Worm (Caenorhabditis elegans) whole organism, late embryonic: ENCODE data around the gene rec-8.

Source experiments
- C08G9.2 ChIP-seq: sonication (generic microtip); optimal IDR thresholded peaks from 2 replicates; lab custom pipeline; 2016; ENCODE audit warnings: mild to moderate bottlenecking, missing genetic modification characterization, moderate library complexity, missing compliant biosample characterization
- C38D4.7 ChIP-seq: fragments of 200-800 bp; sonication (Bioruptor generic); optimal IDR thresholded peaks from 2 replicates; lab custom pipeline; 2018; ENCODE audit warnings: mild to moderate bottlenecking, missing genetic modification characterization, moderate library complexity, missing compliant biosample characterization
- K02D7.2 ChIP-seq: sonication (generic microtip); optimal IDR thresholded peaks from 2 replicates; lab custom pipeline; 2017; ENCODE audit warnings: mild to moderate bottlenecking, missing genetic modification characterization, missing compliant biosample characterization
- K09A11.1 ChIP-seq: sonication (generic microtip); optimal IDR thresholded peaks from 2 replicates; lab custom pipeline; 2017; ENCODE audit warnings: antibody characterized with exemption, mild to moderate bottlenecking, missing genetic modification characterization, missing compliant biosample characterization; ENCODE audit not compliant: insufficient read depth
- T23F11.4 ChIP-seq: fragments of 200-800 bp; sonication (Bioruptor generic); optimal IDR thresholded peaks from 2 replicates; lab custom pipeline; 2018; ENCODE audit warnings: mild to moderate bottlenecking, missing genetic modification characterization, missing compliant biosample characterization
- ama-1 ChIP-seq: fragments of 150-350 bp; optimal IDR thresholded peaks from 2 replicates; lab custom pipeline; 2014
- ceh-14 ChIP-seq: sonication (generic microtip); optimal IDR thresholded peaks from 2 replicates; lab custom pipeline; 2016; ENCODE audit warnings: missing genotype, missing genetic modification characterization, missing compliant biosample characterization
- ceh-18 ChIP-seq: sonication (generic microtip); optimal IDR thresholded peaks from 2 replicates; lab custom pipeline; 2016; ENCODE audit warnings: missing genetic modification characterization, missing compliant biosample characterization
- ceh-2 ChIP-seq: sonication (generic microtip); optimal IDR thresholded peaks from 2 replicates; lab custom pipeline; 2016; ENCODE audit warnings: missing genotype, missing genetic modification characterization, missing compliant biosample characterization
- ceh-22 ChIP-seq: sonication (generic microtip); optimal IDR thresholded peaks from 2 replicates; lab custom pipeline; 2017; ENCODE audit warnings: missing biosample characterization, missing genetic modification characterization
- ceh-24 ChIP-seq: sonication (generic microtip); optimal IDR thresholded peaks from 2 replicates; lab custom pipeline; 2016; ENCODE audit warnings: mild to moderate bottlenecking, missing genetic modification characterization, missing compliant biosample characterization
- ceh-31 ChIP-seq: sonication (generic microtip); optimal IDR thresholded peaks from 2 replicates; lab custom pipeline; 2016; ENCODE audit warnings: missing genetic modification characterization, missing compliant biosample characterization
- ceh-48 ChIP-seq: sonication (generic microtip); optimal IDR thresholded peaks from 2 replicates; lab custom pipeline; 2016; ENCODE audit warnings: missing genetic modification characterization, inconsistent platforms, missing compliant biosample characterization
- che-1 ChIP-seq: sonication (generic microtip); optimal IDR thresholded peaks from 2 replicates; lab custom pipeline; 2016; ENCODE audit warnings: mild to moderate bottlenecking, missing genetic modification characterization, missing compliant biosample characterization
- elt-2 ChIP-seq: sonication (generic microtip); optimal IDR thresholded peaks from 2 replicates; lab custom pipeline; 2016; ENCODE audit warnings: missing genetic modification reagents, missing genetic modification characterization, missing compliant biosample characterization
- ets-4 ChIP-seq: sonication (generic microtip); optimal IDR thresholded peaks from 2 replicates; lab custom pipeline; 2016; ENCODE audit warnings: missing genetic modification characterization, missing compliant biosample characterization
- eyg-1 ChIP-seq: sonication (generic microtip); optimal IDR thresholded peaks from 2 replicates; lab custom pipeline; 2016; ENCODE audit warnings: missing genotype, missing genetic modification characterization, missing compliant biosample characterization
- fkh-10 ChIP-seq: fragments of 150-350 bp; optimal IDR thresholded peaks from 2 replicates; lab custom pipeline; 2014; ENCODE audit warnings: missing biosample characterization, missing genetic modification reagents, missing genetic modification characterization
- fkh-6 ChIP-seq: sonication (generic microtip); optimal IDR thresholded peaks from 2 replicates; lab custom pipeline; 2016; ENCODE audit warnings: missing genetic modification characterization, missing compliant biosample characterization
- hlh-15 ChIP-seq: sonication (generic microtip); optimal IDR thresholded peaks from 2 replicates; lab custom pipeline; 2016; ENCODE audit warnings: missing genetic modification characterization, missing compliant biosample characterization
- hlh-8 ChIP-seq: sonication (generic microtip); optimal IDR thresholded peaks from 2 replicates; lab custom pipeline; 2016; ENCODE audit warnings: missing genotype, missing genetic modification characterization, missing compliant biosample characterization
- lin-11 ChIP-seq: fragments of 200-800 bp; sonication (Bioruptor generic); optimal IDR thresholded peaks from 2 replicates; lab custom pipeline; 2018; ENCODE audit warnings: mild to moderate bottlenecking, missing genetic modification characterization, missing compliant biosample characterization
- mec-3 ChIP-seq: sonication (generic microtip); optimal IDR thresholded peaks from 2 replicates; lab custom pipeline; 2016; ENCODE audit warnings: borderline replicate concordance, missing genetic modification characterization, missing compliant biosample characterization
- nhr-11 ChIP-seq: fragments of 150-350 bp; optimal IDR thresholded peaks from 2 replicates; lab custom pipeline; 2014; ENCODE audit warnings: missing biosample characterization, missing genetic modification characterization
- nhr-232 ChIP-seq: sonication (generic microtip); optimal IDR thresholded peaks from 2 replicates; lab custom pipeline; 2016; ENCODE audit warnings: missing genetic modification characterization, missing compliant biosample characterization
- npax-4 ChIP-seq: sonication (generic microtip); optimal IDR thresholded peaks from 2 replicates; lab custom pipeline; 2016; ENCODE audit warnings: missing genetic modification characterization, missing compliant biosample characterization
- odd-2 ChIP-seq: sonication (generic microtip); optimal IDR thresholded peaks from 2 replicates; lab custom pipeline; 2017; ENCODE audit warnings: antibody characterized with exemption, mild to moderate bottlenecking, missing genetic modification characterization, missing compliant biosample characterization
- pat-9 ChIP-seq: fragments of 200-800 bp; sonication (Bioruptor generic); optimal IDR thresholded peaks from 2 replicates; lab custom pipeline; 2018; ENCODE audit warnings: mild to moderate bottlenecking, missing genetic modification characterization, moderate library complexity, missing compliant biosample characterization
- pha-4 ChIP-seq: fragments of 150-350 bp; optimal IDR thresholded peaks from 2 replicates; lab custom pipeline; 2018; ENCODE audit warnings: missing biosample characterization, missing genetic modification reagents, missing genetic modification characterization
- pros-1 ChIP-seq: fragments of 150-350 bp; optimal IDR thresholded peaks from 2 replicates; lab custom pipeline; 2014; ENCODE audit warnings: missing biosample characterization, missing genetic modification reagents, missing genetic modification characterization
- ref-2 ChIP-seq: sonication (generic microtip); optimal IDR thresholded peaks from 2 replicates; lab custom pipeline; 2016; ENCODE audit warnings: missing genetic modification characterization, missing compliant biosample characterization
- sdc-2 ChIP-seq: sonication (generic microtip); optimal IDR thresholded peaks from 2 replicates; lab custom pipeline; 2016; ENCODE audit warnings: missing genotype, missing genetic modification characterization, missing compliant biosample characterization
- sox-2 ChIP-seq: fragments of 200-800 bp; sonication (Bioruptor generic); IDR thresholded peaks from 2 replicates; pipeline ENCODE4 v1.3.6; 2022; ENCODE audit warnings: missing genetic modification reagents, missing genetic modification characterization, missing compliant biosample characterization
- syd-9 ChIP-seq: sonication (generic microtip); optimal IDR thresholded peaks from 2 replicates; lab custom pipeline; 2016; ENCODE audit warnings: mild to moderate bottlenecking, missing genetic modification characterization, moderate library complexity, missing compliant biosample characterization
- ttx-3 ChIP-seq: sonication (generic microtip); optimal IDR thresholded peaks from 2 replicates; lab custom pipeline; 2016; ENCODE audit warnings: missing genetic modification reagents, missing genetic modification characterization, missing compliant biosample characterization
- unc-42 ChIP-seq: sonication (generic microtip); optimal IDR thresholded peaks from 2 replicates; lab custom pipeline; 2016; ENCODE audit warnings: missing genotype, missing genetic modification characterization, missing compliant biosample characterization
- unc-55 ChIP-seq: sonication (generic microtip); optimal IDR thresholded peaks from 2 replicates; lab custom pipeline; 2017; ENCODE audit warnings: missing biosample characterization, missing genetic modification reagents, missing genetic modification characterization
- unc-86 ChIP-seq: sonication (generic microtip); optimal IDR thresholded peaks from 2 replicates; lab custom pipeline; 2016; ENCODE audit warnings: missing genetic modification characterization, missing compliant biosample characterization
- ztf-16 ChIP-seq: sonication (generic microtip); optimal IDR thresholded peaks from 2 replicates; lab custom pipeline; 2017; ENCODE audit warnings: missing genetic modification characterization, missing compliant biosample characterization

Gene rec-8

ce11 chrIV:13381823-13382222 is 28.8 kb upstream of the rec-8 start, which contains the start of gene emc-3:
emc-3 (minus strand) TSS chrIV:13381923.
- no peak for TF ChIP-seq sox-2 (GFP tag; lab: Robert Waterston, UW)
- no peak for TF ChIP-seq fkh-6
- TF ChIP-seq C08G9.2 (tag; lab: Kevin White, UChicago): no peak
- TF ChIP-seq ceh-22: no peak
- TF ChIP-seq ceh-24 (tag; lab: Kevin White, UChicago): no peak
- no peak for TF ChIP-seq hlh-15
- no peak for TF ChIP-seq unc-86 (tag; lab: Kevin White, UChicago)
- TF ChIP-seq K02D7.2: no peak
- TF ChIP-seq odd-2 (tag; lab: Kevin White, UChicago): no peak
- no peak for TF ChIP-seq ceh-48 (tag; lab: Kevin White, UChicago)
- no peak for TF ChIP-seq mec-3 (tag; lab: Kevin White, UChicago)
- no peak for TF ChIP-seq che-1 (tag; lab: Kevin White, UChicago)
- no peak for TF ChIP-seq C38D4.7 (GFP tag; lab: Kevin White, UChicago)
- no peak for TF ChIP-seq ref-2 (tag; lab: Kevin White, UChicago)
- TF ChIP-seq ceh-31 (tag; lab: Kevin White, UChicago): no peak
- TF ChIP-seq ceh-14 (tag; lab: Kevin White, UChicago): no peak
- no peak for TF ChIP-seq pros-1 (tag; lab: Kevin White, UChicago)
- TF ChIP-seq ttx-3 (tag; lab: Kevin White, UChicago): no peak
- no peak for TF ChIP-seq npax-4
- TF ChIP-seq pat-9 (tag; lab: Kevin White, UChicago): no peak

- TF ChIP-seq syd-9 (tag; lab: Kevin White, UChicago) (no peak), hlh-15 (no peak), unc-42 (tag; lab: Kevin White, UChicago) (no peak), elt-2 (tag; lab: Kevin White, UChicago) (no peak)
These were observed 27.5 kb upstream of the rec-8 start for ce11 chrIV:13380506-13380905.

ce11 chrIV:13377716-13378115 is 24.7 kb upstream of the rec-8 start, which contains the start of gene mau-8:
mau-8 (plus strand) TSS chrIV:13378016.
- no peak for TF ChIP-seq pros-1 (tag; lab: Kevin White, UChicago)
- TF ChIP-seq sdc-2 (tag; lab: Kevin White, UChicago): no peak
- TF ChIP-seq hlh-8 (tag; lab: Kevin White, UChicago): no peak
- no peak for TF ChIP-seq ama-1 (lab: Kevin White, UChicago)
- no peak for TF ChIP-seq pat-9 (tag; lab: Kevin White, UChicago)
- no peak for TF ChIP-seq mec-3 (tag; lab: Kevin White, UChicago)
- no peak for TF ChIP-seq ets-4 (tag; lab: Kevin White, UChicago)
- TF ChIP-seq ztf-16 (tag; lab: Kevin White, UChicago): no peak
- no peak for TF ChIP-seq unc-55 (GFP tag; lab: Kevin White, UChicago)

ce11 chrIV:13374918-13375317 is 21.9 kb upstream of the rec-8 start:
- TF ChIP-seq pha-4 (tag; lab: Kevin White, UChicago) (no peak), ceh-48 (tag; lab: Kevin White, UChicago) (peak; percentile 54)
- TF ChIP-seq, all 69 proteins: peak for 1

ce11 chrIV:13371699-13372098 is 18.7 kb upstream of the rec-8 start, which contains the start of gene Y62E10A.6:
Y62E10A.6 (plus strand) TSS chrIV:13371999.
- TF ChIP-seq C38D4.7 (GFP tag; lab: Kevin White, UChicago) (no peak), ceh-18 (no peak), T23F11.4 (GFP tag; lab: Kevin White, UChicago) (no peak), lin-11 (tag; lab: Kevin White, UChicago) (no peak), nhr-232 (tag; lab: Kevin White, UChicago) (no peak), ets-4 (tag; lab: Kevin White, UChicago) (no peak), nhr-11 (tag; lab: Kevin White, UChicago) (no peak), fkh-10 (no peak), eyg-1 (tag; lab: Kevin White, UChicago) (no peak), K09A11.1 (no peak), ceh-2 (no peak), hlh-8 (tag; lab: Kevin White, UChicago) (no peak)
